Worm (Caenorhabditis elegans) whole organism, L3 larva: ENCODE measurements around the gene Y16E11A.4.
"Not testable (repeated sequence)": the region's sequence is repeated elsewhere in the genome, so short reads cannot be mapped to it uniquely, and the experiment has no call there.

Experiments used
- R02D3.7 ChIP-seq: fragments of 150-350 bp; optimal IDR thresholded peaks from 2 replicates; lab custom pipeline; 2014; ENCODE audit warnings: missing biosample characterization, missing genetic modification characterization
- ZK546.5 ChIP-seq: sonication (generic microtip); optimal IDR thresholded peaks from 2 replicates; lab custom pipeline; 2017; ENCODE audit warnings: missing biosample characterization, missing genetic modification characterization
- aly-2 ChIP-seq: fragments of 150-350 bp; optimal IDR thresholded peaks from 2 replicates; lab custom pipeline; 2014; ENCODE audit warnings: missing biosample characterization, missing genetic modification characterization
- ceh-16 ChIP-seq: sonication (generic microtip); optimal IDR thresholded peaks from 2 replicates; lab custom pipeline; 2017; ENCODE audit warnings: missing biosample characterization, missing genetic modification characterization
- ceh-28 ChIP-seq: fragments of 150-350 bp; optimal IDR thresholded peaks from 2 replicates; lab custom pipeline; 2014; ENCODE audit warnings: missing biosample characterization, missing genetic modification reagents, missing genetic modification characterization
- ceh-82 ChIP-seq: fragments of 150-350 bp; optimal IDR thresholded peaks from 2 replicates; lab custom pipeline; 2014; ENCODE audit warnings: missing biosample characterization, missing genetic modification characterization
- ceh-9 ChIP-seq: sonication (generic microtip); optimal IDR thresholded peaks from 2 replicates; lab custom pipeline; 2018; ENCODE audit warnings: missing biosample characterization, missing genetic modification characterization
- egl-27 ChIP-seq: sonication (generic microtip); optimal IDR thresholded peaks from 4 replicates; lab custom pipeline; 2017; ENCODE audit warnings: missing biosample characterization, missing genetic modification reagents, missing genetic modification characterization
- egl-5 ChIP-seq: fragments of 150-350 bp; optimal IDR thresholded peaks from 2 replicates; lab custom pipeline; 2017; ENCODE audit warnings: missing biosample characterization, missing genetic modification reagents, missing genetic modification characterization, inconsistent platforms
- elt-2 ChIP-seq: sonication (generic microtip); optimal IDR thresholded peaks from 2 replicates; lab custom pipeline; 2016; ENCODE audit warnings: missing genetic modification reagents, mild to moderate bottlenecking, missing genetic modification characterization, missing compliant biosample characterization
- elt-3 ChIP-seq, 3 experiments: fragments of 150-350 bp in 1 of 3; sonication (generic microtip) in 2 of 3; optimal IDR thresholded peaks; 2 replicates in 2 of 3; 4 replicates in 1 of 3; lab custom pipeline; 2014 to 2017; ENCODE audit warnings: missing biosample characterization in 3 of 3, missing genetic modification characterization in 3 of 3
- fkh-2 ChIP-seq: fragments of 150-350 bp; optimal IDR thresholded peaks from 2 replicates; lab custom pipeline; 2014; ENCODE audit warnings: missing biosample characterization, missing genetic modification reagents, missing genetic modification characterization
- fos-1 ChIP-seq: fragments of 150-350 bp; optimal IDR thresholded peaks from 2 replicates; lab custom pipeline; 2014; ENCODE audit warnings: missing biosample characterization, missing genetic modification characterization
- hmg-11 ChIP-seq: sonication (generic microtip); optimal IDR thresholded peaks from 2 replicates; lab custom pipeline; 2016; ENCODE audit warnings: missing genetic modification characterization, missing compliant biosample characterization
- jun-1 ChIP-seq: fragments of 150-350 bp; optimal IDR thresholded peaks from 2 replicates; lab custom pipeline; 2014; ENCODE audit warnings: missing biosample characterization, missing genetic modification reagents, missing genetic modification characterization
- lin-39 ChIP-seq: fragments of 150-350 bp; optimal IDR thresholded peaks from 2 replicates; lab custom pipeline; 2018; ENCODE audit warnings: missing biosample characterization, missing genetic modification reagents, missing genetic modification characterization
- nfya-1 ChIP-seq: sonication (generic microtip); optimal IDR thresholded peaks from 2 replicates; lab custom pipeline; 2017; ENCODE audit warnings: missing genetic modification characterization, mild to moderate bottlenecking, missing compliant biosample characterization, antibody characterized with exemption, moderate library complexity; ENCODE audit not compliant: insufficient read depth
- nhr-11 ChIP-seq: fragments of 150-350 bp; optimal IDR thresholded peaks from 2 replicates; lab custom pipeline; 2014; ENCODE audit warnings: missing biosample characterization, missing genetic modification characterization
- nhr-23 ChIP-seq: fragments of 150-350 bp; optimal IDR thresholded peaks from 2 replicates; lab custom pipeline; 2014; ENCODE audit warnings: missing biosample characterization, missing genetic modification reagents, missing genetic modification characterization
- nhr-237 ChIP-seq: fragments of 150-350 bp; optimal IDR thresholded peaks from 2 replicates; lab custom pipeline; 2014; ENCODE audit warnings: missing biosample characterization, missing genetic modification characterization
- nhr-25 ChIP-seq: sonication (generic microtip); optimal IDR thresholded peaks from 2 replicates; lab custom pipeline; 2017; ENCODE audit warnings: missing biosample characterization, missing genetic modification characterization
- nhr-28 ChIP-seq: fragments of 150-350 bp; optimal IDR thresholded peaks from 2 replicates; lab custom pipeline; 2014; ENCODE audit warnings: missing biosample characterization, missing genetic modification characterization
- nhr-43 ChIP-seq: sonication (generic microtip); optimal IDR thresholded peaks from 2 replicates; lab custom pipeline; 2016; ENCODE audit warnings: mild to moderate bottlenecking, missing genetic modification characterization, missing compliant biosample characterization; ENCODE audit not compliant: poor library complexity, severe bottlenecking
- nhr-77 ChIP-seq: fragments of 150-350 bp; optimal IDR thresholded peaks from 2 replicates; lab custom pipeline; 2014; ENCODE audit warnings: missing biosample characterization, missing genetic modification characterization
- pha-4 ChIP-seq: fragments of 150-350 bp; optimal IDR thresholded peaks from 2 replicates; lab custom pipeline; 2014; ENCODE audit warnings: missing biosample characterization, missing genetic modification reagents, missing genetic modification characterization
- pqm-1 ChIP-seq: fragments of 150-350 bp; optimal IDR thresholded peaks from 2 replicates; lab custom pipeline; 2017; ENCODE audit warnings: missing biosample characterization, missing genetic modification characterization, inconsistent platforms
- skn-1 ChIP-seq: fragments of 150-350 bp; optimal IDR thresholded peaks from 2 replicates; lab custom pipeline; 2014; ENCODE audit warnings: missing biosample characterization, missing genetic modification characterization
- snpc-4 ChIP-seq: fragments of 150-350 bp; optimal IDR thresholded peaks from 2 replicates; lab custom pipeline; 2014; ENCODE audit warnings: missing biosample characterization, missing genetic modification characterization
- tbx-2 ChIP-seq: sonication (generic microtip); optimal IDR thresholded peaks from 2 replicates; lab custom pipeline; 2016; ENCODE audit warnings: mild to moderate bottlenecking, missing genetic modification characterization, missing compliant biosample characterization
- unc-39 ChIP-seq: sonication (generic microtip); optimal IDR thresholded peaks from 4 replicates; lab custom pipeline; 2017; ENCODE audit warnings: missing biosample characterization, missing genetic modification characterization
- ztf-11 ChIP-seq: fragments of 150-350 bp; optimal IDR thresholded peaks from 2 replicates; lab custom pipeline; 2014; ENCODE audit warnings: missing biosample characterization, missing genetic modification characterization

The Y16E11A.4 gene

DNA sequence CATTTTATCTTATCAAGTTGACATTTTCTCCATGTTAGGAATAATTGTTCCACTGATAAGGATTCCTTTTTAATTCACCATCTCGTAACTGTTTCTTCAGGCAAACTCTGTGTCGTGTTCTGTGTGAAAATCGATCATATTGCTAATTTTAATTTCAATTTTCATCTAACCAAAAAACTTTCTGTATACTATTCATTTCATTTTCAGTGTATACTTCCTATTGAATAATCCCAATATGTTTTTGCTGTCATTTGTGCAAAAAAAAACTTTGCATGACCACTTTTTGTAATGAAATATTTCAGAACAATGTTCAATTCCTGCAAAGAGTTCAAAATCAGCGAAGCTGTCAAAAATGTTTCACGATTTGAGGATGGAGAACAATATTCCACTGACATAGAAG lies at the start of gene Y16E11A.4:
TSS of gene Y16E11A.4 (plus strand) at position 301 of the 400 bp plus-strand sequence.
- no peak for TF ChIP-seq nhr-237 (tag; lab: Kevin White, UChicago)
- no peak for TF ChIP-seq nhr-77 (tag; lab: Kevin White, UChicago)
- TF ChIP-seq aly-2, result no peak
- no peak for TF ChIP-seq fkh-2 (tag; lab: Kevin White, UChicago)
- TF ChIP-seq R02D3.7 (tag; lab: Kevin White, UChicago), result no peak
- TF ChIP-seq ceh-9 (tag; lab: Kevin White, UChicago), result no peak
- TF ChIP-seq elt-2 (tag; lab: Kevin White, UChicago), result peak; percentile 26
- TF ChIP-seq ZK546.5 (tag; lab: Kevin White, UChicago), result no peak

DNA sequence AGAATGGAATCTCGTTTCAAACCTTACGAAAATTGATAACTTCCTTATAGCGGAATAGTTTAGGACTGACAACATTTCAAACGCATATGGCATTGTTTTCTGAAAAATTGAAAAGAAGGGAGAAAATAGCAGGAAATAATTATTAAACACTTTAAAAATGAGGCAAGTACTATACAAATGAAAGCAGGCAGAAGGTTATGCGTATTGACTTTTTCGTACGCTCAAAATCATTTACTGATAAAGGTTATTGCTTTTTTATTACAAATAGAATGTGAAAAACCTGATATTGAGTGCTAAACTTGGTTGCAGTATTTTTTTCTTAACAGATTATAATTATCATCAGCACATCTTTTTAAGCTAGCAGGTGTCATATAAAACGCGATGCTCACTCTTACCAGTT lies 47.4 kb upstream of the Y16E11A.4 start, which contains the start of gene ZK250.13:
TSS of gene ZK250.13 (minus strand) at position 101 of the 400 bp plus-strand sequence.
- TF ChIP-seq elt-2 (tag; lab: Kevin White, UChicago), result peak; percentile 65
- no peak for TF ChIP-seq nhr-28 (tag; lab: Kevin White, UChicago)

DNA sequence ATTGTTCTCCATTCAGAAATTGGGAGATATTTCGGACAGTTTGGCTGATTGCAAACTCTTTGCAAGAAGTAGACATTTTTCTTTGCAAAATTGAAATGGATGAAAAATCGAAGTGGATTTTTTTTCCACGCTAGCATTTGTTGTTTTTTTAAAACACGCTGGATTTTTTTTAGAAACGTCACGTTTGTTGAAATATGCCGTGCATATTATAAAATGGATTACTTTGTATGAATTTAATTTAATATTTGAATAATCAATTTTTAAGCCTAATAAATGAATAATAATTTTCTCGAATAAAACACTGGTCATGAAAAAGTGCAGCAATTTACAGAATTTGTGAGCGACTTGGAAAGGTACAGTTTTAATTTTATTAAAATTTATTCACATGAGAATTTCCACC lies 42.0 kb upstream of the Y16E11A.4 start, which contains the start of gene ZK250.14:
TSS of gene ZK250.14 (minus strand) at position 101 of the 400 bp plus-strand sequence.
- TF ChIP-seq ceh-16 (tag; lab: Kevin White, UChicago) (no peak), egl-27 (tag; lab: Kevin White, UChicago) (no peak), fos-1 (tag; lab: Kevin White, UChicago) (no peak), aly-2 (no peak), nfya-1 (tag; lab: Kevin White, UChicago) (no peak), ZK546.5 (tag; lab: Kevin White, UChicago) (no peak), ceh-82 (tag; lab: Kevin White, UChicago) (no peak), elt-2 (tag; lab: Kevin White, UChicago) (no peak), fkh-2 (tag; lab: Kevin White, UChicago) (no peak), R02D3.7 (tag; lab: Kevin White, UChicago) (no peak), nhr-25 (no peak), egl-5 (tag; lab: Kevin White, UChicago) (no peak), ceh-28 (tag; lab: Kevin White, UChicago) (no peak), pha-4 (tag; lab: Kevin White, UChicago) (no peak), unc-39 (tag; lab: Kevin White, UChicago) (no peak)
- TF ChIP-seq, all 47 proteins: peak for 0

DNA sequence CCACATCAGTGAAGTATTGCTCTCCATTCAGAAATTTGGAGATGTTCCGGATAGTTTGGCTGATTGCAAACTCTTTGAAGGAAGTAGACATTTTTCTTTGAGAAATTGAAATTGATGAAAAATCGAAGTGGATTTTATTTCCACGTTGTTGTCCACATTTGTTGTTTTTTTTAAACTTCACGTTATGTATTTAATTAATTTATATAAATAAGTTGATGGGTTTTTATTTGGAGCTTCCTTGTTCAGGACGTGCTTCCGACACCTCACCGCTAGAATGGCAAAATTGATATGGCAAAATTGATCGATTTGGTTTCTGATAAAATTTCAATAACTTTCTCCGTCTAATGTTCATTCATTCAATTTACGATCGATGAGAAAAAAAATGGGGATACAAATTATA lies 40.7 kb upstream of the Y16E11A.4 start, which contains the start of gene math-48:
TSS of gene math-48 (minus strand) at position 101 of the 400 bp plus-strand sequence.
- TF ChIP-seq snpc-4 (tag; lab: Kevin White, UChicago) (no peak), lin-39 (tag; lab: Kevin White, UChicago) (no peak), ztf-11 (no peak), egl-27 (tag; lab: Kevin White, UChicago) (no peak), tbx-2 (tag; lab: Kevin White, UChicago) (no peak)

DNA sequence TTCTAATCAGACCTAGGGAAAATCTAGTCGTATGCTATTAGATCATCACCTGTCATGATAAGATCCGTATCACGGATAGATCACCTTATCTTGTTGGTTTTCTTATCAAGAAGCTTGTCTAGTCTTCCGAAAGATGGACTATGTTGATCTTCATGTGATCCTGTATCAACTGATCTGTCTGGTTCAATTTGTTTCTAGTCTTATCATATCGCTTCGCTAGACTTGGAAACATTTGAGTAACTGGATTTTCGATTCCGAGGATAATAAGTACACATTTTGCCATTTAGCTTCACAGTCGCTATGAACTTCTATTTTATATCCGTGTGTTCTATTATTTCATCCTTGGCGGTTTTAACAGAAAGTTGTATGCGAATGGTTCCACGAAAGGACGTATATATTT lies 38.7 kb upstream of the Y16E11A.4 start, which contains the start of gene ZK250.2:
TSS of gene ZK250.2 (plus strand) at position 301 of the 400 bp plus-strand sequence.
- TF ChIP-seq nhr-77, skn-1, nhr-43 (tag; lab: Kevin White, UChicago): not testable (repeated sequence)

DNA sequence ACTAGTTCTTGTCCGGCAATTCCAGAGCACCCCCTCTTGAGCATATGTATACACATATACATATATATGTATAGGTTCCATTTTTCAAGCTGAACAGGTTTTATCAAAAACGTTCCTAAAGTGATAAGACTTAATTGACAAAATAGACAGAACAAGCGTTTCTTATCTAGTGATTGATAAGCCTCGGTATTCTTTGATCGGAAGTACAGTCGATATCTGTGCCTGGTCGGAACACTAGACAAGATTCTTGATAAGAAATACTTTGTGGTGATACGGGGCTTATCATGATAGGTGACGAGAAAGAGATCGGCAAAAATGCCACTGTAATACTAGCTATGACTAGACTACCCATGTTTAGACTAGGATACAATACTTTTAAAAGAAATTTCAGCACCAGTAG lies 38.0 kb upstream of the Y16E11A.4 start:
- TF ChIP-seq elt-2 (tag; lab: Kevin White, UChicago) (peak; percentile 99), nhr-28 (tag; lab: Kevin White, UChicago) (no peak), jun-1 (peak; percentile 68), pqm-1 (tag; lab: Kevin White, UChicago) (peak; percentile 81), lin-39 (tag; lab: Kevin White, UChicago) (no peak), R02D3.7 (tag; lab: Kevin White, UChicago) (no peak), elt-3 (tag; optimal IDR thresholded peaks at IDR 0.05; lab: Kevin White, UChicago) (peak in 1 of 3 experiments; percentile 28), skn-1 (tag; lab: Kevin White, UChicago) (no peak), pha-4 (tag; lab: Kevin White, UChicago) (no peak), nhr-11 (tag; lab: Kevin White, UChicago) (no peak), nfya-1 (tag; lab: Kevin White, UChicago) (no peak), hmg-11 (tag; lab: Kevin White, UChicago) (no peak), nhr-237 (tag; lab: Kevin White, UChicago) (no peak), nhr-23 (tag; lab: Kevin White, UChicago) (no peak)
- TF ChIP-seq, all 47 proteins: peak for 4
